Worm (Caenorhabditis elegans): Measurements from ENCODE around the gene EEED8.4.

EEED8.4 gene

DNA sequence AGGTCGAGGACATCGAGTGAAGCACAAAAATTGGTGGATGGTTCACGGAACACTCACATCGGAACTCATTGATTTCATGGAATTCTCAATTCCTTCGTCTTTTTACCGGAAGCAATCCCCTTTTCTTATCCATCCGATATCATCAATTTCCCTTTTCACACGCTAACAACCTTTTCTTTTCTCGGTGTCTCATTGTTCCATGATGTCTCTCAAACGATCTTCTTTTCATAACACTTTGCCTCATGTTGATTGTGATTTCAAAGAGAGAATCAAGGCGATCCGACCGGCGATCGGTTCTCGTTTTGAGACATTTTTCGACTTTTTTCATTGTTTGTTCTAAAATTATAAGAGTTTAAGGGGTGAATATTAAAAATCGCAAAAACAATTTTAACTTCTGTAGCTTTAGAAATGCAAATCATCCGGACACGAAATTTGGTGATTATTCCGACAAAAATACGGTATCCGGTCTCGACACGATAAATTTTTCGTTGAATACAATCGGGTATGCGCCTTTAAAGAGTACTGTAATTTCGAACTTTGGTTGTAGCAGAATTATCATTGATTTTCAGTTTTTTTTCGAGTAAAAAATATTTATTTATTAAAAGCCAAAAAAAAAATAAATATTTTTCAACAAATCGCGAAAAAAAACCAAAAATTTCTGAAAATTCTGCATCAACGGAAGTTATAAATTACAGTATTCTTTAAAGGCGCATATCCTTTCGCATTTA is 49.7 kb downstream of the EEED8.4 start:
- TF ChIP-seq blmp-1 (tag; optimal IDR thresholded peaks at IDR 0.05; ENCODE audit: insufficient read depth) (peak; percentile 54), fos-1 (tag; optimal IDR thresholded peaks at IDR 0.05) (peak; percentile 34), alr-1 (tag; optimal IDR thresholded peaks at IDR 0.05) (no peak)

DNA sequence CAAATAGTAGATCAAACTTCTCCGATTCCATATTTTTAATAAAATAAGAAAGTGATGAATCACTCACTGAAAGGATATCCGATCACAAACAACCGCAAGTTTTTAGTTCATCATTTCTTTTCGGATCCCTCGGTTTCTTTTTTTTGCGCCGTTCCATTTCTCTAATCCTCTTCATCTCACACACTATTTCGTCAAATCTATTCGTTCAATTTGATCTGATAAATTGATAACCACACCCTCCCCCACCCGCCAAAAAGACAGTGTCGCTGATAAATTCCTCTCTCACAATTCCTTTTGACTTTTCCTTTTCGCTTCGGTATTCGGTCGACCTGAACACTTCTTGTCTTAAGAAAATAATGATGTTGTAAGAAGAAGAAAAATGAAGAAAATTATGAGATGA is 50.4 kb downstream of the EEED8.4 start:
- TF ChIP-seq sma-3 (GFP tag; optimal IDR thresholded peaks at IDR 0.05) (peak; percentile 68), F13H6.1 (tag; optimal IDR thresholded peaks at IDR 0.05) (no peak), blmp-1 (tag; optimal IDR thresholded peaks at IDR 0.05; ENCODE audit: insufficient read depth) (peak; percentile 60), ztf-1 (GFP tag; conservative IDR thresholded peaks at IDR 0.05) (no peak), sma-9 (GFP tag; optimal IDR thresholded peaks at IDR 0.05) (peak; percentile 9), sma-9 (tag; optimal IDR thresholded peaks at IDR 0.05) (no peak), fos-1 (tag; optimal IDR thresholded peaks at IDR 0.05) (peak; percentile 43), elt-1 (tag; optimal IDR thresholded peaks at IDR 0.05) (no peak)

All from whole organism, L2 larva.